Fruit fly (Drosophila melanogaster) whole organism, prepupa: ENCODE results near the gene VhaM9.7-c.

Source experiments
- CG10631 ChIP-seq: fragments of 200-800 bp; sonication (Bioruptor generic); optimal IDR thresholded peaks from 2 replicates; lab custom pipeline; 2016; ENCODE audit warnings: missing biosample characterization, missing genetic modification characterization
- CG11902 ChIP-seq: fragments of 200-800 bp; sonication (Bioruptor generic); optimal IDR thresholded peaks from 3 replicates; lab custom pipeline; 2016; ENCODE audit warnings: missing biosample characterization, missing genetic modification characterization
- CG15336 ChIP-seq: fragments of 200-800 bp; sonication (Bioruptor generic); IDR thresholded peaks from 2 replicates; pipeline ENCODE4 v1.3.6; 2022; ENCODE audit warnings: missing biosample characterization, missing genetic modification characterization
- CG1621 ChIP-seq: fragments of 200-800 bp; sonication (Bioruptor generic); optimal IDR thresholded peaks from 3 replicates; lab custom pipeline; 2018; ENCODE audit warnings: missing biosample characterization, mild to moderate bottlenecking, missing genetic modification characterization
- CG16779 ChIP-seq: fragments of 200-800 bp; sonication (Bioruptor generic); optimal IDR thresholded peaks from 3 replicates; lab custom pipeline; 2017; ENCODE audit warnings: missing biosample characterization, mild to moderate bottlenecking, missing genetic modification characterization
- CG3032 ChIP-seq: fragments of 200-800 bp; optimal IDR thresholded peaks from 2 replicates; lab custom pipeline; 2019; ENCODE audit warnings: missing biosample characterization, mild to moderate bottlenecking, missing genetic modification characterization, moderate library complexity
- CG31627 ChIP-seq: fragments of 200-800 bp; sonication (Bioruptor generic); optimal IDR thresholded peaks from 3 replicates; lab custom pipeline; 2016; ENCODE audit warnings: missing biosample characterization, missing genetic modification characterization
- CG6276 ChIP-seq: fragments of 200-800 bp; sonication (Bioruptor generic); optimal IDR thresholded peaks from 2 replicates; lab custom pipeline; 2017; ENCODE audit warnings: missing biosample characterization, mild to moderate bottlenecking, missing genetic modification characterization
- CG8119 ChIP-seq: fragments of 200-800 bp; sonication (Bioruptor generic); IDR thresholded peaks from 3 replicates; pipeline ENCODE4 v1.3.6; 2022; ENCODE audit warnings: missing biosample characterization, missing genetic modification characterization
- CG8632 ChIP-seq: fragments of 200-800 bp; sonication (Bioruptor generic); optimal IDR thresholded peaks from 3 replicates; lab custom pipeline; 2016; ENCODE audit warnings: missing biosample characterization, missing genetic modification characterization
- Sox102F ChIP-seq: fragments of 200-800 bp; sonication (Bioruptor generic); optimal IDR thresholded peaks from 2 replicates; lab custom pipeline; 2016; ENCODE audit warnings: missing biosample characterization, mild to moderate bottlenecking, missing genetic modification characterization
- Sox14 ChIP-seq: fragments of 200-800 bp; sonication (Bioruptor generic); optimal IDR thresholded peaks from 3 replicates; lab custom pipeline; 2016; ENCODE audit warnings: missing biosample characterization, missing genetic modification characterization
- esn ChIP-seq: fragments of 200-800 bp; sonication (Bioruptor generic); optimal IDR thresholded peaks from 2 replicates; lab custom pipeline; 2016; ENCODE audit warnings: missing biosample characterization, mild to moderate bottlenecking, missing genetic modification characterization, moderate library complexity
- fkh ChIP-seq: fragments of 200-800 bp; sonication (Bioruptor generic); optimal IDR thresholded peaks from 3 replicates; lab custom pipeline; 2017; ENCODE audit warnings: missing biosample characterization, mild to moderate bottlenecking, missing genetic modification characterization, moderate library complexity
- lz ChIP-seq: fragments of 200-800 bp; sonication (Bioruptor generic); optimal IDR thresholded peaks from 3 replicates; lab custom pipeline; 2016; ENCODE audit warnings: missing biosample characterization, missing genetic modification characterization
- svp ChIP-seq: fragments of 200-800 bp; sonication (Bioruptor generic); peaks from one replicate; lab custom pipeline; 2016; ENCODE audit warnings: missing biosample characterization, missing genetic modification characterization

Gene VhaM9.7-c

DNA sequence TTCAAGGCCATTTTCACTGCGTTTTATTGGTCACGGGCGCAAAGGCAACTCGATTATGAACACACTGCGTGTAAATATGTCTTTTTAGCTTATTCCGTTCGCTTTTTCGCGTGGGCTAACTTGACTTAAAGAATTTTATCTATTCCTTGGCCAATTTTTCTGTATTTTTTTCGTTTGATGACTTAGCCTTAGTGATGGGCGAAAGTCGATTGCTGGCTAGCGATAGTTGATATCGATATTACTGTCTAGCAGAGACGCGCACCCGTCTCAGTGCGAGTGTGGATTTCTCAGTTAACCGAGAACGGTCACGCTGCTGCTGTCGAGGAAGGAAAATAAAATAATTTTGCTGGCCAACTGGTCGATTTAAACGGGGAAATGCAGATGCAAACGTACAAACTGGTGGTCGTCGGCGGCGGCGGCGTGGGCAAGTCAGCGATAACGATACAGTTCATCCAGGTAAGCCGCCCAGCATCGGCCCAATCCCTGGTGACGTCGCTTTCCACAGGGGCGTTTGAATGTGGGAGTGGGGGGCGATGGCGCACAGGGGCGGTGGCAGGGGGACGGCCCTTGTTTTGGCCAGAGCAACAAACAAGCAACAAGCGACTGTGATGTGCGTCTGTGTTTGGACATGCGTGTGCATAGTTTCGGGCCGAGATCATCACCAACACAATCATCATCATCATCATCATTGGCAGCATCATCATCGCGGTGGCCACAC, 47.7 kb downstream of the VhaM9.7-c start, which contains the start of the genes Rop and Ras64B:
Gene Rop, minus strand, starts transcription at position 193 of the 718 bp plus-strand sequence.
Gene Ras64B, plus strand, starts transcription at position 273 of the 718 bp plus-strand sequence.
- TF ChIP-seq CG15336 (peak; percentile 14; the same call in 1 of the 2 replicates), CG3032 (tag; lab: Kevin White, UChicago) (peak; percentile 29), CG31627 (no peak), CG16779 (tag; lab: Kevin White, UChicago) (no peak), Sox102F (no peak), CG6276 (GFP tag; lab: Kevin White, UChicago) (no peak), fkh (peak; percentile 87), Sox14 (peak; percentile 75), esn (GFP tag; lab: Kevin White, UChicago) (peak; percentile 57), lz (peak; percentile 20), CG10631 (GFP tag; lab: Kevin White, UChicago) (no peak), CG8119 (GFP tag; lab: Robert Waterston, UW) (peak; percentile 22; the same call in 1 of the 3 replicates), CG1621 (no peak), CG11902 (GFP tag; lab: Kevin White, UChicago) (no peak), CG8632 (GFP tag; lab: Kevin White, UChicago) (no peak), svp (GFP tag; lab: Kevin White, UChicago) (peak; percentile 94)
- TF ChIP-seq, all 60 proteins: peak for 8
